Worm (Caenorhabditis elegans) whole organism, midembryonic: ENCODE data around the gene C47E12.2.

Experiments used
- T22C8.4 ChIP-seq: fragments of 200-800 bp; sonication (Bioruptor generic); IDR thresholded peaks from 2 replicates; pipeline ENCODE4 v1.3.6; 2022; ENCODE audit warnings: missing genetic modification characterization, missing compliant biosample characterization
- cog-1 ChIP-seq: sonication (generic microtip); optimal IDR thresholded peaks from 2 replicates; lab custom pipeline; 2016; ENCODE audit warnings: missing genetic modification characterization, missing compliant biosample characterization
- flt-1 ChIP-seq: fragments of 200-800 bp; sonication (Bioruptor generic); IDR thresholded peaks from 2 replicates; pipeline ENCODE4 v1.3.6; 2022; ENCODE audit warnings: missing genetic modification characterization, missing compliant biosample characterization
- klf-2 ChIP-seq: fragments of 200-800 bp; sonication (Bioruptor generic); conservative IDR thresholded peaks from 2 replicates; pipeline ENCODE4 v1.3.6; 2022; ENCODE audit warnings: missing genetic modification reagents, missing genetic modification characterization, missing compliant biosample characterization
- med-1 ChIP-seq: sonication (generic microtip); optimal IDR thresholded peaks from 2 replicates; lab custom pipeline; 2017; ENCODE audit warnings: missing genetic modification characterization, mild to moderate bottlenecking, missing compliant biosample characterization, antibody characterized with exemption, missing genetic modification reagents; ENCODE audit not compliant: insufficient read depth
- ref-1 ChIP-seq: fragments of 200-800 bp; sonication (Bioruptor generic); conservative IDR thresholded peaks from 2 replicates; pipeline ENCODE4 v1.3.6; 2022; ENCODE audit warnings: missing genetic modification reagents, missing genetic modification characterization, missing compliant biosample characterization
- tab-1 ChIP-seq: fragments of 200-800 bp; sonication (Bioruptor generic); IDR thresholded peaks from 2 replicates; pipeline ENCODE4 v1.3.6; 2022; ENCODE audit warnings: missing genetic modification characterization, missing compliant biosample characterization
- ztf-23 ChIP-seq: fragments of 200-800 bp; sonication (Bioruptor generic); IDR thresholded peaks from 2 replicates; pipeline ENCODE4 v1.3.6; 2022; ENCODE audit warnings: missing genetic modification reagents, missing genetic modification characterization, missing compliant biosample characterization
- ztf-29 ChIP-seq: fragments of 200-800 bp; sonication (Bioruptor generic); IDR thresholded peaks from 2 replicates; pipeline ENCODE4 v1.3.6; 2022; ENCODE audit warnings: missing genetic modification reagents, missing genetic modification characterization, missing compliant biosample characterization

Gene C47E12.2

ce11 chrIV:10001748-10002147 is 1.6 kb downstream of the C47E12.2 start, which contains the start of gene C47E12.3:
C47E12.3 (minus strand) TSS chrIV:10001848.
- TF ChIP-seq klf-2 (GFP tag; lab: Robert Waterston, UW) (no peak), flt-1 (no peak), cog-1 (tag; lab: Kevin White, UChicago) (no peak), ztf-29 (GFP tag; lab: Robert Waterston, UW) (no peak), T22C8.4 (GFP tag; lab: Robert Waterston, UW) (no peak), med-1 (GFP tag; lab: Kevin White, UChicago) (no peak), ref-1 (no peak), tab-1 (no peak), ztf-23 (no peak)

- TF ChIP-seq ref-1: no peak
- TF ChIP-seq med-1 (GFP tag; lab: Kevin White, UChicago): no peak
- TF ChIP-seq klf-2 (GFP tag; lab: Robert Waterston, UW): no peak
- TF ChIP-seq T22C8.4 (GFP tag; lab: Robert Waterston, UW): no peak
- TF ChIP-seq flt-1: no peak
- TF ChIP-seq cog-1 (tag; lab: Kevin White, UChicago): no peak
- no peak for TF ChIP-seq ztf-29 (GFP tag; lab: Robert Waterston, UW)
- no peak for TF ChIP-seq ztf-23
- TF ChIP-seq tab-1: no peak
These were observed 4.6 kb downstream of the C47E12.2 start, which contains the start of gene pyp-1 for ce11 chrIV:9998487-9999218. pyp-1 (minus strand) TSS chrIV:9998925.

ce11 chrIV:9994895-9995394 is 8.4 kb downstream of the C47E12.2 start, which contains the start of gene uba-1:
uba-1 (minus strand) TSS chrIV:9994945.
- TF ChIP-seq cog-1 (tag; lab: Kevin White, UChicago) (no peak), flt-1 (no peak), T22C8.4 (GFP tag; lab: Robert Waterston, UW) (no peak), tab-1 (no peak), ztf-23 (no peak), ztf-29 (GFP tag; lab: Robert Waterston, UW) (no peak), ref-1 (no peak), klf-2 (GFP tag; lab: Robert Waterston, UW) (no peak), med-1 (GFP tag; lab: Kevin White, UChicago) (no peak)

ce11 chrIV:9993403-9994132 is 9.7 kb downstream of the C47E12.2 start:
- TF ChIP-seq klf-2 (GFP tag; lab: Robert Waterston, UW): no peak
- TF ChIP-seq T22C8.4 (GFP tag; lab: Robert Waterston, UW): no peak
- no peak for TF ChIP-seq ztf-23
- no peak for TF ChIP-seq tab-1

ce11 chrIV:9989416-9989815 is 13.9 kb downstream of the C47E12.2 start:
- TF ChIP-seq flt-1 (no peak), klf-2 (GFP tag; lab: Robert Waterston, UW) (no peak), tab-1 (no peak), T22C8.4 (GFP tag; lab: Robert Waterston, UW) (no peak), cog-1 (tag; lab: Kevin White, UChicago) (no peak), ztf-29 (GFP tag; lab: Robert Waterston, UW) (no peak), ztf-23 (no peak), med-1 (GFP tag; lab: Kevin White, UChicago) (no peak), ref-1 (no peak)

- TF ChIP-seq T22C8.4 (GFP tag; lab: Robert Waterston, UW): no peak
- no peak for TF ChIP-seq ztf-23
- TF ChIP-seq ref-1: no peak
- no peak for TF ChIP-seq ztf-29 (GFP tag; lab: Robert Waterston, UW)
- TF ChIP-seq tab-1: no peak
- no peak for TF ChIP-seq klf-2 (GFP tag; lab: Robert Waterston, UW)
These were observed 20.4 kb downstream of the C47E12.2 start, which contains the start of gene mam-2 for ce11 chrIV:9982895-9983294. mam-2 (plus strand) TSS chrIV:9983195.

- TF ChIP-seq ztf-29 (GFP tag; lab: Robert Waterston, UW) (no peak), cog-1 (tag; lab: Kevin White, UChicago) (no peak), T22C8.4 (GFP tag; lab: Robert Waterston, UW) (no peak), med-1 (GFP tag; lab: Kevin White, UChicago) (no peak), ref-1 (no peak), ztf-23 (no peak), klf-2 (GFP tag; lab: Robert Waterston, UW) (no peak)
These were observed 21.0 kb downstream of the C47E12.2 start, which contains the start of gene rrp-1 for ce11 chrIV:9982226-9982794. rrp-1 (minus strand) TSS chrIV:9982276.

ce11 chrIV:9977602-9978172 is 25.6 kb downstream of the C47E12.2 start, which contains the start of gene dhp-2:
dhp-2 (plus strand) TSS chrIV:9978122.
- TF ChIP-seq ztf-29 (GFP tag; lab: Robert Waterston, UW): no peak
- TF ChIP-seq med-1 (GFP tag; lab: Kevin White, UChicago): no peak
- TF ChIP-seq T22C8.4 (GFP tag; lab: Robert Waterston, UW): no peak
- no peak for TF ChIP-seq klf-2 (GFP tag; lab: Robert Waterston, UW)
- TF ChIP-seq ref-1: no peak
- no peak for TF ChIP-seq ztf-23
- no peak for TF ChIP-seq tab-1
- no peak for TF ChIP-seq cog-1 (tag; lab: Kevin White, UChicago)
- no peak for TF ChIP-seq flt-1

- no peak for TF ChIP-seq ztf-23
- TF ChIP-seq T22C8.4 (GFP tag; lab: Robert Waterston, UW): no peak
- no peak for TF ChIP-seq flt-1
- TF ChIP-seq tab-1: no peak
- no peak for TF ChIP-seq cog-1 (tag; lab: Kevin White, UChicago)
- no peak for TF ChIP-seq ref-1
- no peak for TF ChIP-seq ztf-29 (GFP tag; lab: Robert Waterston, UW)
- TF ChIP-seq med-1 (GFP tag; lab: Kevin White, UChicago): no peak
- TF ChIP-seq klf-2 (GFP tag; lab: Robert Waterston, UW): no peak
These were observed 27.0 kb downstream of the C47E12.2 start, which contains the start of gene C47E12.14 for ce11 chrIV:9976284-9976683. C47E12.14 (minus strand) TSS chrIV:9976384.
